Fruit fly (Drosophila melanogaster): ENCODE results near the gene CG12783.

DNA sequence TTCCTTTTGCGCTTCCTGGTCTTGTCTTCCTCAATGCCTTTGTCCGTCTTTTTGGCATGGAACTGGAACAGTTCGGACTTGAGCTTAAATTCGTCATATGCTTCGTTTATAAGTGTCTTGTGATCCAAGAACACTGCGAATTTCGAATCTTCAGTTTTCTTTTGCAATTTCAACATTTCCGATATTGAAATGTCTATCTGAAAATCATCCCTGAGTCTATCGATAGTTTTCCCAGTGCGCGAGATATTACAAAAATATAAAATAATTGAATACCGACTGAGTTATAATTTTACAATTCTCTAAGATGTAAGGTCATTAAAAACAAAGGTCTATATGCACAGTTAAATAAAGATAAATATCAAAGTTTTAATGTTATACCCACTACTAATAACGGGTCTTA lies 37.8 kb upstream of the CG12783 start, which contains the start of gene Mettl4:
- TF ChIP-seq Dll (optimal IDR thresholded peaks at IDR 0.05) (no peak), psq (optimal IDR thresholded peaks at IDR 0.05) (no peak)
